Worm (Caenorhabditis elegans): ENCODE results near the gene vps-16.

Gene vps-16

ce11 chrIII:6447521-6447920, 14.5 kb downstream of the vps-16 start:
- TF ChIP-seq nhr-237 (tag; optimal IDR thresholded peaks at IDR 0.05) (peak; percentile 10), zip-8 (tag; optimal IDR thresholded peaks at IDR 0.05) (peak; percentile 27), hlh-1 (tag; optimal IDR thresholded peaks at IDR 0.05) (peak; percentile 75), ceh-83 (GFP tag; optimal IDR thresholded peaks at IDR 0.05) (no peak), snpc-4 (tag; optimal IDR thresholded peaks at IDR 0.05) (no peak), ceh-43 (GFP tag; optimal IDR thresholded peaks at IDR 0.05) (no peak)

- TF ChIP-seq nhr-2 (tag; optimal IDR thresholded peaks at IDR 0.05): no peak
- TF ChIP-seq nhr-12 (tag; optimal IDR thresholded peaks at IDR 0.05): no peak
- TF ChIP-seq hlh-1 (tag; optimal IDR thresholded peaks at IDR 0.05): no peak
- TF ChIP-seq elt-1 (tag; optimal IDR thresholded peaks at IDR 0.05; ENCODE audit: borderline replicate concordance, insufficient read depth): no peak
These were observed 16.8 kb downstream of the vps-16 start for ce11 chrIII:6449854-6450253.

ce11 chrIII:6450596-6450995, 17.6 kb downstream of the vps-16 start, which contains the start of gene T26A5.6:
Gene T26A5.6 (minus strand): TSS chrIII:6450696.
- TF ChIP-seq mab-5 (tag; optimal IDR thresholded peaks at IDR 0.05): no peak
- no peak for TF ChIP-seq zip-8 (tag; optimal IDR thresholded peaks at IDR 0.05)
- TF ChIP-seq mls-2 (tag; optimal IDR thresholded peaks at IDR 0.05): no peak
- TF ChIP-seq ztf-11 (tag; optimal IDR thresholded peaks at IDR 0.05): no peak
- TF ChIP-seq ceh-39 (tag; optimal IDR thresholded peaks at IDR 0.05): no peak
- TF ChIP-seq elt-1 (tag; optimal IDR thresholded peaks at IDR 0.05; ENCODE audit: borderline replicate concordance, insufficient read depth): no peak
- no peak for TF ChIP-seq unc-120 (tag; optimal IDR thresholded peaks at IDR 0.05; ENCODE audit: poor library complexity, severe bottlenecking)
- no peak for TF ChIP-seq lsy-2 (tag; optimal IDR thresholded peaks at IDR 0.05)
- no peak for TF ChIP-seq tbx-8 (GFP tag; optimal IDR thresholded peaks at IDR 0.05)
- no peak for TF ChIP-seq unc-62 (GFP tag; optimal IDR thresholded peaks at IDR 0.05)
- no peak for TF ChIP-seq nhr-237 (tag; optimal IDR thresholded peaks at IDR 0.05)
- no peak for TF ChIP-seq ceh-83 (GFP tag; optimal IDR thresholded peaks at IDR 0.05)
- TF ChIP-seq M03D4.4 (tag; optimal IDR thresholded peaks at IDR 0.05): no peak
- no peak for TF ChIP-seq ham-2 (GFP tag; optimal IDR thresholded peaks at IDR 0.05)
- no peak for TF ChIP-seq sptf-1 (tag; optimal IDR thresholded peaks at IDR 0.05)
- TF ChIP-seq mep-1 (tag; optimal IDR thresholded peaks at IDR 0.05): no peak
- no peak for TF ChIP-seq sem-2 (GFP tag; optimal IDR thresholded peaks at IDR 0.05)

ce11 chrIII:6452278-6452677, 19.2 kb downstream of the vps-16 start, which contains the start of gene set-1:
Gene set-1 (minus strand): TSS chrIII:6452378.
- TF ChIP-seq snpc-4 (tag; optimal IDR thresholded peaks at IDR 0.05) (no peak), nhr-237 (tag; optimal IDR thresholded peaks at IDR 0.05) (no peak), sem-2 (GFP tag; optimal IDR thresholded peaks at IDR 0.05) (no peak), elt-1 (tag; optimal IDR thresholded peaks at IDR 0.05; ENCODE audit: borderline replicate concordance, insufficient read depth) (no peak), ceh-83 (GFP tag; optimal IDR thresholded peaks at IDR 0.05) (no peak), zip-8 (tag; optimal IDR thresholded peaks at IDR 0.05) (no peak), ham-2 (GFP tag; optimal IDR thresholded peaks at IDR 0.05) (no peak), nhr-28 (tag; optimal IDR thresholded peaks at IDR 0.05) (no peak)

- TF ChIP-seq drap-1 (GFP tag; optimal IDR thresholded peaks at IDR 0.05) (no peak), elt-3 (tag; optimal IDR thresholded peaks at IDR 0.05) (no peak), lin-13 (tag; optimal IDR thresholded peaks at IDR 0.05) (peak; percentile 17), sem-2 (GFP tag; optimal IDR thresholded peaks at IDR 0.05) (no peak), nhr-28 (tag; optimal IDR thresholded peaks at IDR 0.05) (no peak), sptf-1 (tag; optimal IDR thresholded peaks at IDR 0.05) (no peak), lsy-2 (tag; optimal IDR thresholded peaks at IDR 0.05) (peak; percentile 24), hlh-1 (tag; optimal IDR thresholded peaks at IDR 0.05) (peak; percentile 63), mep-1 (tag; optimal IDR thresholded peaks at IDR 0.05) (peak; percentile 65), mls-2 (tag; optimal IDR thresholded peaks at IDR 0.05) (no peak), ham-2 (GFP tag; optimal IDR thresholded peaks at IDR 0.05) (no peak), ceh-39 (tag; optimal IDR thresholded peaks at IDR 0.05) (peak; percentile 47), ceh-83 (GFP tag; optimal IDR thresholded peaks at IDR 0.05) (no peak), unc-120 (tag; optimal IDR thresholded peaks at IDR 0.05; ENCODE audit: poor library complexity, severe bottlenecking) (no peak), ztf-11 (tag; optimal IDR thresholded peaks at IDR 0.05) (no peak), nhr-2 (tag; optimal IDR thresholded peaks at IDR 0.05) (no peak), tbx-8 (GFP tag; optimal IDR thresholded peaks at IDR 0.05) (no peak), snpc-4 (tag; optimal IDR thresholded peaks at IDR 0.05) (no peak), ces-1 (GFP tag; optimal IDR thresholded peaks at IDR 0.05) (no peak), flh-1 (GFP tag; optimal IDR thresholded peaks at IDR 0.05) (no peak), unc-39 (tag; optimal IDR thresholded peaks at IDR 0.05) (no peak), zip-8 (tag; optimal IDR thresholded peaks at IDR 0.05) (no peak), nhr-76 (tag; optimal IDR thresholded peaks at IDR 0.05) (no peak), lin-32 (GFP tag; optimal IDR thresholded peaks at IDR 0.05) (no peak), nhr-237 (tag; optimal IDR thresholded peaks at IDR 0.05) (no peak), unc-62 (GFP tag; optimal IDR thresholded peaks at IDR 0.05) (no peak), nhr-12 (tag; optimal IDR thresholded peaks at IDR 0.05) (no peak)
These were observed 19.6 kb downstream of the vps-16 start for ce11 chrIII:6452683-6453082.
